Worm (Caenorhabditis elegans) whole organism, early embryonic: ENCODE measurements around the gene C50B8.6.

ENCODE experiments used
- B0310.2 ChIP-seq: sonication (generic microtip); optimal IDR thresholded peaks from 2 replicates; lab custom pipeline; 2016; ENCODE audit warnings: mild to moderate bottlenecking, missing genetic modification characterization, missing compliant biosample characterization
- aly-1 ChIP-seq: sonication (generic microtip); optimal IDR thresholded peaks from 2 replicates; lab custom pipeline; 2016; ENCODE audit warnings: missing genetic modification characterization, missing compliant biosample characterization
- ceh-13 ChIP-seq: fragments of 200-800 bp; sonication (Bioruptor generic); optimal IDR thresholded peaks from 2 replicates; lab custom pipeline; 2018; ENCODE audit warnings: mild to moderate bottlenecking, missing genetic modification characterization, missing compliant biosample characterization
- ceh-36 ChIP-seq: sonication (generic microtip); optimal IDR thresholded peaks from 2 replicates; lab custom pipeline; 2016; ENCODE audit warnings: missing genetic modification characterization, inconsistent platforms, missing compliant biosample characterization

ce11 chrV:13565781-13566180, 13.0 kb upstream of the C50B8.6 start, which contains the start of gene slrp-1:
- TF ChIP-seq B0310.2 (tag; lab: Kevin White, UChicago) (no peak), ceh-36 (tag; lab: Kevin White, UChicago) (no peak), aly-1 (tag; lab: Kevin White, UChicago) (no peak), ceh-13 (no peak)
